Worm (Caenorhabditis elegans) whole organism, L3 larva: ENCODE results near the gene C01B9.4.

Experiments
- R02D3.7 ChIP-seq: fragments of 150-350 bp; optimal IDR thresholded peaks from 2 replicates; lab custom pipeline; 2014; ENCODE audit warnings: missing biosample characterization, missing genetic modification characterization
- aly-2 ChIP-seq: fragments of 150-350 bp; optimal IDR thresholded peaks from 2 replicates; lab custom pipeline; 2014; ENCODE audit warnings: missing biosample characterization, missing genetic modification characterization
- ama-1 ChIP-seq: fragments of 150-350 bp; optimal IDR thresholded peaks from 2 replicates; lab custom pipeline; 2018
- ceh-16 ChIP-seq: sonication (generic microtip); optimal IDR thresholded peaks from 2 replicates; lab custom pipeline; 2017; ENCODE audit warnings: missing biosample characterization, missing genetic modification characterization
- ceh-82 ChIP-seq: fragments of 150-350 bp; optimal IDR thresholded peaks from 2 replicates; lab custom pipeline; 2014; ENCODE audit warnings: missing biosample characterization, missing genetic modification characterization
- ceh-9 ChIP-seq: sonication (generic microtip); optimal IDR thresholded peaks from 2 replicates; lab custom pipeline; 2018; ENCODE audit warnings: missing biosample characterization, missing genetic modification characterization
- daf-12 ChIP-seq: fragments of 150-350 bp; optimal IDR thresholded peaks from 2 replicates; lab custom pipeline; 2014; ENCODE audit warnings: missing biosample characterization, missing genetic modification reagents, missing genetic modification characterization
- lsy-12 ChIP-seq: sonication (generic microtip); optimal IDR thresholded peaks from 2 replicates; lab custom pipeline; 2016; ENCODE audit warnings: mild to moderate bottlenecking, missing genetic modification characterization, missing compliant biosample characterization
- mdl-1 ChIP-seq: fragments of 150-350 bp; optimal IDR thresholded peaks from 2 replicates; lab custom pipeline; 2014; ENCODE audit warnings: missing biosample characterization, missing genetic modification characterization
- mml-1 ChIP-seq: fragments of 150-350 bp; sonication (generic microtip); optimal IDR thresholded peaks from 3 replicates; lab custom pipeline; 2014; ENCODE audit warnings: missing biosample characterization, missing genetic modification characterization
- nhr-12 ChIP-seq: fragments of 150-350 bp; optimal IDR thresholded peaks from 2 replicates; lab custom pipeline; 2014; ENCODE audit warnings: missing biosample characterization, missing genetic modification characterization
- nhr-23 ChIP-seq: fragments of 150-350 bp; optimal IDR thresholded peaks from 2 replicates; lab custom pipeline; 2014; ENCODE audit warnings: missing biosample characterization, missing genetic modification reagents, missing genetic modification characterization
- nhr-25 ChIP-seq: sonication (generic microtip); optimal IDR thresholded peaks from 2 replicates; lab custom pipeline; 2017; ENCODE audit warnings: missing biosample characterization, missing genetic modification characterization
- nhr-76 ChIP-seq: fragments of 150-350 bp; sonication (generic microtip); optimal IDR thresholded peaks from 5 replicates; lab custom pipeline; 2014; ENCODE audit warnings: missing biosample characterization, missing genetic modification characterization
- pha-4 ChIP-seq: fragments of 150-350 bp; optimal IDR thresholded peaks from 2 replicates; lab custom pipeline; 2014; ENCODE audit warnings: missing biosample characterization, missing genetic modification reagents, missing genetic modification characterization
- sea-2 ChIP-seq: fragments of 150-350 bp; sonication (generic microtip); optimal IDR thresholded peaks from 4 replicates; lab custom pipeline; 2014; ENCODE audit warnings: missing biosample characterization, missing genetic modification reagents, missing genetic modification characterization
- skn-1 ChIP-seq: fragments of 150-350 bp; optimal IDR thresholded peaks from 2 replicates; lab custom pipeline; 2014; ENCODE audit warnings: missing biosample characterization, missing genetic modification characterization
- unc-39 ChIP-seq: sonication (generic microtip); optimal IDR thresholded peaks from 4 replicates; lab custom pipeline; 2017; ENCODE audit warnings: missing biosample characterization, missing genetic modification characterization
- unc-62 ChIP-seq: fragments of 150-350 bp; sonication (generic microtip); optimal IDR thresholded peaks from 4 replicates; lab custom pipeline; 2014; ENCODE audit warnings: missing biosample characterization, missing genetic modification reagents, missing genetic modification characterization
- ztf-4 ChIP-seq: fragments of 150-350 bp; optimal IDR thresholded peaks from 2 replicates; lab custom pipeline; 2014; ENCODE audit warnings: missing biosample characterization, missing genetic modification characterization

Gene C01B9.4

DNA sequence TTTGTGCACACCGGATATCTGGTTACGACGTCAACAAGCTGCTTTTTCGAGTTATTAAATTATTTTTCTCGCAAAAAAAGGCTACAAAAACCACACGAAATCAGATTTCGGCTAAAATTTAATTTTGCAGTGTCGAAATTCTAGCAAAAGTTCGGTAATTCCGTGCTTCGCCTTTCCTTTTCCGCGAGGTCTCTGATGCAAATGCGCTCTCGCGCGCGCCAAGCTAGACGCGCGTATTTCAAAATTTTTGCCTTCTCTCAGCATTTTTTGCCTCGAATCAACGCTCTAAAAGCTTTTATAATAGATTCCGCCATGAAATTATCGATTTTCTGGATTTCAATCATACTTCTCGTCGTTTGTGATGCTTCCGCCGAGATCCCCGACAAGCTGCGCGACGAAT is 61.0 kb downstream of the C01B9.4 start, which contains the start of gene Y54G9A.5:
TSS of gene Y54G9A.5 (plus strand) at position 245 of the 400 bp plus-strand sequence.
- TF ChIP-seq nhr-23 (tag; lab: Kevin White, UChicago) (no peak), R02D3.7 (tag; lab: Kevin White, UChicago) (no peak), skn-1 (no peak), pha-4 (tag; lab: Kevin White, UChicago) (no peak), ama-1 (lab: Kevin White, UChicago) (no peak), ceh-9 (tag; lab: Kevin White, UChicago) (no peak), ceh-16 (tag; lab: Kevin White, UChicago) (no peak), sea-2 (no peak), daf-12 (tag; lab: Kevin White, UChicago) (no peak), mdl-1 (tag; lab: Kevin White, UChicago) (no peak), nhr-25 (tag; lab: Kevin White, UChicago) (no peak), ztf-4 (tag; lab: Kevin White, UChicago) (no peak), nhr-76 (tag; lab: Kevin White, UChicago) (no peak), lsy-12 (tag; lab: Kevin White, UChicago) (no peak), unc-39 (tag; lab: Kevin White, UChicago) (no peak), ceh-82 (tag; lab: Kevin White, UChicago) (no peak)

DNA sequence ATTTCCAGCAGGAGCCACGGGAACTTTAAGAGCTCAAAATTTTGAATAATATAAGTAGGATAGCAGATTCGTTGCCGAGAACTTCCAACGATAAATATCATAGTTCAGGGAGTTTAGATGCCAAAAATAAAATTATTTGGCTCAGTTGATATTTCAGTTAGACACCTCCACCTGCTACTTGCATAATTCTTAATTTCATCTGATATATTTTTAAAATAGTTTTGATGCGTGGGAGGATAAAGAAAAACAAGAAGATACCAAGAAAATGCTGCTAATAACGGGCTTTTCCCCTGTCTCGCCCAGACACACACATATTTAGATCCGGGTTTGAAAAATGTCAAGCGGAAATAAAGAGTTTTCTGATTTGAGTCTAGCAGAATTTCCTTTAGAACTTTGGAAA is 62.6 kb downstream of the C01B9.4 start, which contains the start of gene sre-46:
TSS of gene sre-46 (minus strand) at position 101 of the 400 bp plus-strand sequence.
- no peak for TF ChIP-seq nhr-12 (tag; lab: Kevin White, UChicago)
- TF ChIP-seq unc-39 (tag; lab: Kevin White, UChicago): no peak
- TF ChIP-seq aly-2: no peak
- no peak for TF ChIP-seq mml-1 (tag; lab: Kevin White, UChicago)
- no peak for TF ChIP-seq ztf-4 (tag; lab: Kevin White, UChicago)
- TF ChIP-seq unc-62 (GFP tag; lab: Kevin White, UChicago): no peak
- TF ChIP-seq nhr-76 (tag; lab: Kevin White, UChicago): no peak
